Worm (Caenorhabditis elegans): Measurements from ENCODE around the gene B0563.6.
A peak's percentile ranks its signal among the peaks of the same experiment; 100 is the strongest.

DNA sequence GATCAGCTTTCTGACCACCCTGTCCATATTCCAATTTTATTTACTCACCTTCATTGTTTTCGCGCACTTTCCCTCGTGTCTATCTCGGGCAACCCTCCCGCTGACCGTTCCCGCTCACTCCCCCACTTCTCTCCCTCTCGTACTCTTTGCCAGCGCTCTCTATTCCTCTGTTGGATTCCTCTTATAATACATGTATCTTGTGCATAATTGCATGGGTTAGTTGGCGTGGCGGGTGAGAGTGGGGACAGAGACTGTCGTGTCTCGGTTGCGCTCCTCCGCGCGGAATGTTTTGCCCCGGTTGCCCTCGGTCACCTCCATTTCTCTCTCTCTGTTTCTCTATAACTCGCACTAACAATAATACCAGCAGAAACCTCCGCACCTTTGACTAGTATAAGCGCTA is 35.4 kb upstream of the B0563.6 start:
- peak; percentile 58; the same call in 1 of the 2 replicates for TF ChIP-seq flt-1 (GFP tag; IDR thresholded peaks at IDR 0.05)
- peak; percentile 49 for TF ChIP-seq cog-1 (tag; optimal IDR thresholded peaks at IDR 0.05)
- no peak for TF ChIP-seq med-1 (GFP tag; optimal IDR thresholded peaks at IDR 0.05; ENCODE audit: insufficient read depth)
- 0 out of 2 replicates have a peak, but pooled peaks have one; percentile 62 for TF ChIP-seq tab-1 (GFP tag; IDR thresholded peaks at IDR 0.05)

All from whole organism, midembryonic.